Worm (Caenorhabditis elegans) whole organism, late embryonic: ENCODE measurements around the gene T26H5.8.

Experiments used
- C08G9.2 ChIP-seq: sonication (generic microtip); optimal IDR thresholded peaks from 2 replicates; lab custom pipeline; 2016; ENCODE audit warnings: mild to moderate bottlenecking, missing genetic modification characterization, moderate library complexity, missing compliant biosample characterization
- C38D4.7 ChIP-seq: fragments of 200-800 bp; sonication (Bioruptor generic); optimal IDR thresholded peaks from 2 replicates; lab custom pipeline; 2018; ENCODE audit warnings: mild to moderate bottlenecking, missing genetic modification characterization, moderate library complexity, missing compliant biosample characterization
- F13H6.1 ChIP-seq: sonication (generic microtip); optimal IDR thresholded peaks from 2 replicates; lab custom pipeline; 2016; ENCODE audit warnings: missing genetic modification characterization, missing compliant biosample characterization
- ceh-22 ChIP-seq: sonication (generic microtip); optimal IDR thresholded peaks from 2 replicates; lab custom pipeline; 2017; ENCODE audit warnings: missing biosample characterization, missing genetic modification characterization
- ceh-31 ChIP-seq: sonication (generic microtip); optimal IDR thresholded peaks from 2 replicates; lab custom pipeline; 2016; ENCODE audit warnings: missing genetic modification characterization, missing compliant biosample characterization
- ceh-34 ChIP-seq: sonication (generic microtip); optimal IDR thresholded peaks from 2 replicates; lab custom pipeline; 2016; ENCODE audit warnings: mild to moderate bottlenecking, missing genetic modification characterization, missing compliant biosample characterization
- ceh-45 ChIP-seq: fragments of 200-800 bp; sonication (Bioruptor generic); IDR thresholded peaks from 2 replicates; pipeline ENCODE4 v1.3.6; 2022; ENCODE audit warnings: missing genetic modification reagents, missing genetic modification characterization, missing compliant biosample characterization
- ceh-48 ChIP-seq: sonication (generic microtip); optimal IDR thresholded peaks from 2 replicates; lab custom pipeline; 2016; ENCODE audit warnings: missing genetic modification characterization, inconsistent platforms, missing compliant biosample characterization
- ceh-6 ChIP-seq: fragments of 200-800 bp; sonication (Bioruptor generic); optimal IDR thresholded peaks from 2 replicates; lab custom pipeline; 2018; ENCODE audit warnings: mild to moderate bottlenecking, missing genetic modification characterization, missing compliant biosample characterization
- che-1 ChIP-seq: sonication (generic microtip); optimal IDR thresholded peaks from 2 replicates; lab custom pipeline; 2016; ENCODE audit warnings: mild to moderate bottlenecking, missing genetic modification characterization, missing compliant biosample characterization
- dmd-4 ChIP-seq: sonication (generic microtip); optimal IDR thresholded peaks from 2 replicates; lab custom pipeline; 2016; ENCODE audit warnings: borderline replicate concordance, missing genetic modification characterization, missing compliant biosample characterization
- elt-2 ChIP-seq: sonication (generic microtip); optimal IDR thresholded peaks from 2 replicates; lab custom pipeline; 2016; ENCODE audit warnings: missing genetic modification reagents, missing genetic modification characterization, missing compliant biosample characterization
- fax-1 ChIP-seq: sonication (generic microtip); optimal IDR thresholded peaks from 2 replicates; lab custom pipeline; 2016; ENCODE audit warnings: missing genotype, missing genetic modification characterization, missing compliant biosample characterization
- fkh-6 ChIP-seq: sonication (generic microtip); optimal IDR thresholded peaks from 2 replicates; lab custom pipeline; 2016; ENCODE audit warnings: missing genetic modification characterization, missing compliant biosample characterization
- hlh-13 ChIP-seq: fragments of 200-800 bp; sonication (Bioruptor generic); optimal IDR thresholded peaks from 2 replicates; lab custom pipeline; 2018; ENCODE audit warnings: mild to moderate bottlenecking, missing genetic modification characterization, missing compliant biosample characterization
- hlh-30 ChIP-seq: sonication (generic microtip); optimal IDR thresholded peaks from 2 replicates; lab custom pipeline; 2017; ENCODE audit warnings: antibody characterized with exemption, missing genetic modification characterization, missing compliant biosample characterization; ENCODE audit not compliant: insufficient read depth
- hlh-8 ChIP-seq: sonication (generic microtip); optimal IDR thresholded peaks from 2 replicates; lab custom pipeline; 2016; ENCODE audit warnings: missing genotype, missing genetic modification characterization, missing compliant biosample characterization
- madf-2 ChIP-seq: sonication (generic microtip); optimal IDR thresholded peaks from 2 replicates; lab custom pipeline; 2017; ENCODE audit warnings: missing genetic modification characterization, missing compliant biosample characterization
- mec-3 ChIP-seq: sonication (generic microtip); optimal IDR thresholded peaks from 2 replicates; lab custom pipeline; 2016; ENCODE audit warnings: borderline replicate concordance, missing genetic modification characterization, missing compliant biosample characterization
- nfya-1 ChIP-seq: sonication (generic microtip); optimal IDR thresholded peaks from 2 replicates; lab custom pipeline; 2017; ENCODE audit warnings: missing genetic modification characterization, mild to moderate bottlenecking, missing compliant biosample characterization, antibody characterized with exemption, moderate library complexity
- nhr-232 ChIP-seq: sonication (generic microtip); optimal IDR thresholded peaks from 2 replicates; lab custom pipeline; 2016; ENCODE audit warnings: missing genetic modification characterization, missing compliant biosample characterization
- odd-2 ChIP-seq: sonication (generic microtip); optimal IDR thresholded peaks from 2 replicates; lab custom pipeline; 2017; ENCODE audit warnings: antibody characterized with exemption, mild to moderate bottlenecking, missing genetic modification characterization, missing compliant biosample characterization
- pag-3 ChIP-seq: sonication (generic microtip); optimal IDR thresholded peaks from 2 replicates; lab custom pipeline; 2016; ENCODE audit warnings: missing compliant biosample characterization, missing genetic modification characterization, borderline replicate concordance
- pat-9 ChIP-seq: fragments of 200-800 bp; sonication (Bioruptor generic); optimal IDR thresholded peaks from 2 replicates; lab custom pipeline; 2018; ENCODE audit warnings: mild to moderate bottlenecking, missing genetic modification characterization, moderate library complexity, missing compliant biosample characterization
- pax-1 ChIP-seq: fragments of 150-350 bp; optimal IDR thresholded peaks from 2 replicates; lab custom pipeline; 2014; ENCODE audit warnings: missing biosample characterization, missing genetic modification characterization
- pha-4 ChIP-seq: fragments of 150-350 bp; optimal IDR thresholded peaks from 2 replicates; lab custom pipeline; 2018; ENCODE audit warnings: missing biosample characterization, missing genetic modification reagents, missing genetic modification characterization
- pros-1 ChIP-seq: fragments of 150-350 bp; optimal IDR thresholded peaks from 2 replicates; lab custom pipeline; 2014; ENCODE audit warnings: missing biosample characterization, missing genetic modification reagents, missing genetic modification characterization
- ref-2 ChIP-seq: sonication (generic microtip); optimal IDR thresholded peaks from 2 replicates; lab custom pipeline; 2016; ENCODE audit warnings: missing genetic modification characterization, missing compliant biosample characterization
- sdc-2 ChIP-seq: sonication (generic microtip); optimal IDR thresholded peaks from 2 replicates; lab custom pipeline; 2016; ENCODE audit warnings: missing genotype, missing genetic modification characterization, missing compliant biosample characterization
- syd-9 ChIP-seq: sonication (generic microtip); optimal IDR thresholded peaks from 2 replicates; lab custom pipeline; 2016; ENCODE audit warnings: mild to moderate bottlenecking, missing genetic modification characterization, moderate library complexity, missing compliant biosample characterization
- ttx-3 ChIP-seq: sonication (generic microtip); optimal IDR thresholded peaks from 2 replicates; lab custom pipeline; 2016; ENCODE audit warnings: missing genetic modification reagents, missing genetic modification characterization, missing compliant biosample characterization
- unc-3 ChIP-seq, 2 experiments: fragments of 200-800 bp in 1 of 2; sonication (Bioruptor generic) in 1 of 2; sonication (generic microtip) in 1 of 2; conservative IDR thresholded peaks in 1 of 2; optimal IDR thresholded peaks in 1 of 2; 2 replicates each; pipeline versions ENCODE4 v1.3.6 to Lab custom; 2016 to 2022; ENCODE audit warnings: missing compliant biosample characterization in 2 of 2, missing genetic modification characterization in 2 of 2, missing genetic modification reagents in 1 of 2
- unc-42 ChIP-seq: sonication (generic microtip); optimal IDR thresholded peaks from 2 replicates; lab custom pipeline; 2016; ENCODE audit warnings: missing genotype, missing genetic modification characterization, missing compliant biosample characterization
- unc-55 ChIP-seq: sonication (generic microtip); optimal IDR thresholded peaks from 2 replicates; lab custom pipeline; 2017; ENCODE audit warnings: missing biosample characterization, missing genetic modification reagents, missing genetic modification characterization
- unc-86 ChIP-seq: sonication (generic microtip); optimal IDR thresholded peaks from 2 replicates; lab custom pipeline; 2016; ENCODE audit warnings: missing genetic modification characterization, missing compliant biosample characterization
- zip-5 ChIP-seq: sonication (generic microtip); optimal IDR thresholded peaks from 2 replicates; lab custom pipeline; 2016; ENCODE audit warnings: missing genetic modification characterization, missing compliant biosample characterization
- ztf-16 ChIP-seq: sonication (generic microtip); optimal IDR thresholded peaks from 2 replicates; lab custom pipeline; 2017; ENCODE audit warnings: missing genetic modification characterization, missing compliant biosample characterization

The T26H5.8 gene

DNA sequence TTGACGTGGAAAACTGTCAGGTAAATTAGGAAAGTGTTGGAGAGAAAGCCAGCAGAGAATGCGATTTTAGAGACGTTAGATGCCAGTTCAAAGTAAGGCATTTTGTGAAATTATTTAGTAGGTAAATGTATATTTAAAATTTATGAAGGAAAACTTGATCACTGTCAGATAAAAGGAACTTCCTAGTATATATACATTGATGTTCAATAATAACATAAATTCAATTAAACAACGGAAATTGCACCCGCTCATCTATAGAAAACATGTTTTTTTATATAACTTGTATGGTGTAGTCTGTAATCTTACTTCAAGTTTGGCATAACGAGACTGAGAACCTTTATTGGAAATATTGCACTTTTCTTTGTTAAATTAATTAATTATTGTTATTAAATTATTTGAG, 26.6 kb upstream of the T26H5.8 start, which contains the start of gene str-71:
str-71 (minus strand) TSS at position 101 of the 400 bp plus-strand sequence.
- no peak for TF ChIP-seq C08G9.2
- no peak for TF ChIP-seq zip-5 (tag; lab: Kevin White, UChicago)
- TF ChIP-seq nfya-1 (tag; lab: Kevin White, UChicago): no peak
- no peak for TF ChIP-seq unc-3 (GFP tag; conservative IDR thresholded peaks at IDR 0.05; lab: Robert Waterston, UW)
- TF ChIP-seq unc-3 (tag; optimal IDR thresholded peaks at IDR 0.05; lab: Kevin White, UChicago): no peak
- TF ChIP-seq pax-1: no peak
- TF ChIP-seq C38D4.7: no peak
- TF ChIP-seq unc-42 (tag; lab: Kevin White, UChicago): no peak
- no peak for TF ChIP-seq syd-9 (tag; lab: Kevin White, UChicago)
- TF ChIP-seq unc-86: no peak
- no peak for TF ChIP-seq hlh-13 (GFP tag; lab: Kevin White, UChicago)
- no peak for TF ChIP-seq hlh-8
- no peak for TF ChIP-seq mec-3
- no peak for TF ChIP-seq ttx-3
- TF ChIP-seq hlh-30: no peak
- no peak for TF ChIP-seq odd-2 (tag; lab: Kevin White, UChicago)
- no peak for TF ChIP-seq pha-4
- TF ChIP-seq che-1 (tag; lab: Kevin White, UChicago): no peak
- TF ChIP-seq sdc-2: no peak

DNA sequence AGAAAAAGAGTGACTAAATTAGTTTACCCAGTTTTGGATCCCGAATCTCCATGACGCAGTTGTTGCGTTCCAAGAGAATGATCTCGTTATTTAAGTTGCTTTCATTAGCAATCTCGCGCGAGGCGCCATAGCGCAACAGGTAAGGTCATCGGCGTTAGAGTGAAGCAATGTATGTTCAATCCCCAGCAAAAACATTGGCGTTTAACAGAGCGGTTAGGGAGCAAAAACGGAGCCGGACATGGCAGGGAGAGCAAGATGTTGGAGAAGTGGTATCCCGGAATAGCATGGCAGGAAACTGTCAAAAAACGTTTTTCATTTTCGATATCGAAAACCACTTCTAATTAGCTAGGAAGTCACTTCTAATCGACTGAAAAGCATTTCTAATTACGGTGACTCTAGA, 21.8 kb upstream of the T26H5.8 start:
- TF ChIP-seq pag-3 (no peak), fax-1 (no peak), ceh-45 (GFP tag; lab: Robert Waterston, UW) (no peak), dmd-4 (tag; lab: Kevin White, UChicago) (no peak), F13H6.1 (tag; lab: Kevin White, UChicago) (no peak), pat-9 (tag; lab: Kevin White, UChicago) (no peak)

- TF ChIP-seq ceh-6 (GFP tag; lab: Kevin White, UChicago): no peak
- TF ChIP-seq odd-2 (tag; lab: Kevin White, UChicago): no peak
- TF ChIP-seq elt-2: no peak
- TF ChIP-seq pag-3: no peak
- TF ChIP-seq nhr-232 (tag; lab: Kevin White, UChicago): no peak
- TF ChIP-seq ceh-34: no peak
- TF ChIP-seq pha-4: no peak
- no peak for TF ChIP-seq fkh-6 (tag; lab: Kevin White, UChicago)
- TF ChIP-seq ceh-31 (tag; lab: Kevin White, UChicago): no peak
- TF ChIP-seq hlh-8: no peak
- no peak for TF ChIP-seq ceh-48
- no peak for TF ChIP-seq ref-2
- no peak for TF ChIP-seq ceh-22
- TF ChIP-seq pros-1 (tag; lab: Kevin White, UChicago): no peak
These were observed 18.9 kb upstream of the T26H5.8 start, which contains the start of gene srw-33 for ce11 chrV:15451421-15451820. TSS of gene srw-33 (minus strand) at chrV:15451521.

DNA sequence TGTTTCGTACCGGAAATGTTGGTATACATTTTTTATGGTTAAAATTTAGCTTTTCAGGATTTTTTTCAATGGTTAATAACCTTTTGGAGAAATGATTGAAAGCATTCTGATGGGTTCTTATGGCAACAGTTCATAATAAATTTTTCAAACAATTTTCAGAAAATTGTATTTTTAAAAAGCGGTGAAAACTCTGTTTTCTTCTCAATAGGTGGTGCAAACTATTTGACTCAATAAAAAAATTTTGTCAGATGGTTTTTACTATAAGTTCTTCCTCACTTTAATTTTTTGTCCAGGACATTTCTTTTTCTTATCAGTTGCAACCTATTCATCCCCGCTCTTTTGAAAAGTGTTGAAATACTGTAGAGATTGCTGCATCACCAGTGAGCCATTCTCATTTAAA, 16.3 kb upstream of the T26H5.8 start, which contains the start of gene T26H5.14:
T26H5.14 (plus strand) TSS at position 301 of the 400 bp plus-strand sequence.
- TF ChIP-seq hlh-30 (no peak), ztf-16 (tag; lab: Kevin White, UChicago) (no peak), unc-3 (GFP tag; conservative IDR thresholded peaks at IDR 0.05; lab: Robert Waterston, UW) (no peak), unc-3 (tag; optimal IDR thresholded peaks at IDR 0.05; lab: Kevin White, UChicago) (no peak), C08G9.2 (no peak), C38D4.7 (no peak), che-1 (tag; lab: Kevin White, UChicago) (no peak), madf-2 (tag; lab: Kevin White, UChicago) (no peak), fkh-6 (tag; lab: Kevin White, UChicago) (no peak), unc-55 (no peak)
